Worm (Caenorhabditis elegans): ENCODE measurements around the gene oac-50.
"Not testable (repeated sequence)": the region's sequence is repeated elsewhere in the genome, so short reads cannot be mapped to it uniquely, and the experiment has no call there.

DNA sequence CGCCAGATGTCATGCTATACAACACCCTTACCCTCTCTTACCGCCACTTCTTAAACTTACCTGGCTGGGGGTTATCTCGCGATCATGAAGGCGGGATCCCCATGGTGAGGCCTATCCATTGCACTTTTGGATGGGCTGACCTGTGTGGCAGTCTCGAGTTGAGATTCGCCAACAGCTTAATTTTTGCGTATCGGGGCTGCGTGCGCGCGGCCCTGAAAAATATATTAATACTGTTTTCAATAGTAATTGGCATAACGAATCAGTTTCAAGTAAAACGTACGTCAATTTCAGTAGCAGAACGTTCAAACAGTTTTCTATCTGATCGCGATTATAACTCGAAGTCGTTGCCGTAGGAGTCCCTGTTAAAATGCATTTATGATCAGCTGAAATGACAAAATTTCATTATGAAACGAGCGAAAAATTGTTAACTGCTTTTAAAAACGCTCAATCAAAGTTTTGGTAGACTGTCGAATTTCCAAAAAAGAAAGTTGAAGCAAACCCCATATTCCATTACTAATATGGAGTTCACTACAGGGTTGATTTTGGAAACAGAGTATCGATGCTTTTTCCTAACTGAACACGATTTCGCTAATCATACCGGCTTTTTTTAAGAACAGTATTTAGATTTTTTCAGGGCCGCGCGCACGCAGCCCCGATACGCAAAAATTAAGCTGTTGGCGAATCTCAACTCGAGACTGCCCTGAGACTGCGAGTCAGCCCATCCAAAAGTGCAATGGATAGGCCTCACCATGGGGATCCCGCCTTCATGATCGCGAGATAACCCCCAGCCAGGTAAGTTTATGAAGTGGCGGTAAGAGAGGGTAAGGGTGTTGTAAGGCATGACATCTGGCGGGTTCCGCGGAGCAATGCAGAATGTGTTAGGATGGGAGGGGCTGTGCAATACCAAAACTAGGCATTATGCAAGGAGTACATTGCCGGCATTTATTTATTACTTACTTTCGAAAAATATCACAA lies 17.8 kb upstream of the oac-50 start:
- not testable (repeated sequence) for TF ChIP-seq zag-1 (tag; optimal IDR thresholded peaks at IDR 0.05); pag-3 (tag; optimal IDR thresholded peaks at IDR 0.05; ENCODE audit: borderline replicate concordance, insufficient read depth); ceh-82 (tag; optimal IDR thresholded peaks at IDR 0.05); nhr-76 (tag; optimal IDR thresholded peaks at IDR 0.05); blmp-1 (tag; optimal IDR thresholded peaks at IDR 0.05); tbx-2 (tag; optimal IDR thresholded peaks at IDR 0.05); nhr-28 (tag; optimal IDR thresholded peaks at IDR 0.05); nhr-11 (tag; optimal IDR thresholded peaks at IDR 0.05); nhr-85 (tag); rnt-1 (tag; optimal IDR thresholded peaks at IDR 0.05); nhr-71 (tag; optimal IDR thresholded peaks at IDR 0.05); lir-3 (tag; optimal IDR thresholded peaks at IDR 0.05; ENCODE audit: poor library complexity); xbp-1 (tag; optimal IDR thresholded peaks at IDR 0.05); elt-2 (tag; optimal IDR thresholded peaks at IDR 0.05)
